In the genomic region with DNA sequence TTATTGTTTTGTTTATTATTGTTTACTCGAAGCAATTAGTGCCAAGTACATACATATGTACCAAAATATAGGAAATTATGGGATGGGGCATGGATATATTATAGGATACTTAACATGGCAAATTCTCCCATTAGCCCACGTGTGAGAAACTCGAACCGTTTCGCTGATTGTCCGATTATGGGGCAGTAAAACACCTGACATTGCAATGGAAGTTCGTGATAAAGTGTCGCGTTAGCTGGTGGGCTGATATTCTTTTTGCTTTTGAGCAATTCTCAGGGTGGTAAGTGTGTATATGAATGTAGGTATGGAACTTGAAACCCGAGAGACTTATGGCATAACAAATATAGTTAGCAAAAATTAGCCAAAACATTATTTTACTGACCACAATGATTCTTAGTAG, we compare ENCODE assay signal across 1 fruit fly cellular context.
TF ChIP-seq lines count a peak whose summit lies in the region.

No protein-coding gene starts in this region.

TF ChIP-seq in whole organism, embryonic, 481 proteins besides CTCF, POLR2A, EP300 and RAD21 (continued from another document):
- TF ChIP-seq CG5180 (GFP tag; optimal IDR thresholded peaks at IDR 0.05; lab: Kevin White, UChicago) (no peak), sd (tag; optimal IDR thresholded peaks at IDR 0.05; lab: Kevin White, UChicago) (no peak), pzg (GFP tag; optimal IDR thresholded peaks at IDR 0.05; lab: Kevin White, UChicago) (no peak), CG12769 (tag; optimal IDR thresholded peaks at IDR 0.05; lab: Kevin White, UChicago) (peak; percentile 22), ssp (GFP tag; IDR thresholded peaks at IDR 0.05; lab: Robert Waterston, UW) (no peak), CG13894 (tag; optimal IDR thresholded peaks at IDR 0.05; lab: Kevin White, UChicago) (no peak), CoRest (tag; optimal IDR thresholded peaks at IDR 0.05; lab: Kevin White, UChicago) (no peak), CG17612 (GFP tag; IDR thresholded peaks at IDR 0.05; lab: Robert Waterston, UW) (no peak), CG6272 (GFP tag; IDR thresholded peaks at IDR 0.05; lab: Robert Waterston, UW) (no peak), Chrac-16 (GFP tag; optimal IDR thresholded peaks at IDR 0.05; lab: Kevin White, UChicago) (no peak), CG13123 (GFP tag; optimal IDR thresholded peaks at IDR 0.05; lab: Kevin White, UChicago) (no peak), CG10321 (GFP tag; IDR thresholded peaks at IDR 0.05; lab: Robert Waterston, UW) (no peak), CG2678 (tag; optimal IDR thresholded peaks at IDR 0.05; lab: Kevin White, UChicago) (no peak), fd3F (GFP tag; optimal IDR thresholded peaks at IDR 0.05; lab: Kevin White, UChicago) (peak; percentile 14), fru (optimal IDR thresholded peaks at IDR 0.05; lab: Kevin White, UChicago) (no peak), Hmr (GFP tag; optimal IDR thresholded peaks at IDR 0.05; lab: Kevin White, UChicago) (peak; percentile 11), Xbp1 (GFP tag; optimal IDR thresholded peaks at IDR 0.05; lab: Kevin White, UChicago) (no peak), CG2199 (GFP tag; IDR thresholded peaks at IDR 0.05; lab: Robert Waterston, UW) (no peak), CG12219 (GFP tag; optimal IDR thresholded peaks at IDR 0.05; lab: Kevin White, UChicago) (no peak), org-1 (GFP tag; optimal IDR thresholded peaks at IDR 0.05; lab: Kevin White, UChicago) (no peak), CG12104 (GFP tag; optimal IDR thresholded peaks at IDR 0.05; lab: Kevin White, UChicago) (no peak)
